Fruit fly (Drosophila melanogaster) whole organism, wandering third instar larva: ENCODE measurements around the gene MtnB.

Experiments used
- CG9705 ChIP-seq: fragments of 200-800 bp; sonication (Bioruptor generic); optimal IDR thresholded peaks from 2 replicates; lab custom pipeline; 2018; ENCODE audit warnings: missing biosample characterization, mild to moderate bottlenecking, missing genetic modification characterization
- CrebA ChIP-seq: fragments of 200-800 bp; sonication (Bioruptor generic); optimal IDR thresholded peaks from 2 replicates; lab custom pipeline; 2016; ENCODE audit warnings: missing biosample characterization, mild to moderate bottlenecking, missing genetic modification characterization, borderline replicate concordance
- Dfd ChIP-seq: fragments of >200 bp; optimal IDR thresholded peaks from 2 replicates; lab custom pipeline; 2017; ENCODE audit warnings: missing biosample characterization, missing genetic modification characterization
- Dif ChIP-seq: fragments of 200-275, 200-300 bp; sonication (Bioruptor generic); optimal IDR thresholded peaks from 2 replicates; lab custom pipeline; 2018; ENCODE audit warnings: missing biosample characterization, missing genetic modification characterization; ENCODE audit not compliant: partially characterized antibody
- GATAd ChIP-seq: sonication (Bioruptor generic); optimal IDR thresholded peaks from 2 replicates; lab custom pipeline; 2016; ENCODE audit warnings: missing biosample characterization, missing genetic modification characterization
- HLH106 ChIP-seq: fragments of 200-800 bp; optimal IDR thresholded peaks from 3 replicates; lab custom pipeline; 2019; ENCODE audit warnings: missing biosample characterization, mild to moderate bottlenecking, missing genetic modification characterization, moderate library complexity
- Hnf4 ChIP-seq: fragments of 200-800 bp; sonication (Bioruptor generic); optimal IDR thresholded peaks from 2 replicates; lab custom pipeline; 2016; ENCODE audit warnings: missing biosample characterization, mild to moderate bottlenecking, missing genetic modification characterization
- Hr78 ChIP-seq: fragments of >200 bp; optimal IDR thresholded peaks from 2 replicates; lab custom pipeline; 2017; ENCODE audit warnings: missing biosample characterization, missing genetic modification characterization
- Hr83 ChIP-seq: fragments of 200-300 bp; sonication (Bioruptor generic); optimal IDR thresholded peaks from 2 replicates; lab custom pipeline; 2016; ENCODE audit warnings: missing biosample characterization, mild to moderate bottlenecking, missing genetic modification characterization, moderate library complexity; ENCODE audit not compliant: poor library complexity, severe bottlenecking
- Jra ChIP-seq: sonication (Bioruptor generic); optimal IDR thresholded peaks from 2 replicates; lab custom pipeline; 2016; ENCODE audit warnings: missing biosample characterization, missing genetic modification characterization
- Mio ChIP-seq: sonication (Bioruptor generic); optimal IDR thresholded peaks from 2 replicates; lab custom pipeline; 2016; ENCODE audit warnings: missing biosample characterization, missing genetic modification characterization
- Myc ChIP-seq: fragments of >200 bp; optimal IDR thresholded peaks from 2 replicates; lab custom pipeline; 2017
- N ChIP-seq: fragments of >200 bp; optimal IDR thresholded peaks from 2 replicates; lab custom pipeline; 2018; ENCODE audit warnings: missing biosample characterization, missing external identifiers, missing genetic modification characterization
- OdsH ChIP-seq: fragments of 200-800 bp; sonication (Bioruptor generic); optimal IDR thresholded peaks from 2 replicates; lab custom pipeline; 2016; ENCODE audit warnings: missing biosample characterization, mild to moderate bottlenecking, missing genetic modification characterization
- Rel ChIP-seq, 2 experiments: fragments of 200-800 bp; sonication (Bioruptor generic) in 1 of 2; optimal IDR thresholded peaks; 2 replicates in 1 of 2; 3 replicates in 1 of 2; lab custom pipeline; 2016 to 2019; ENCODE audit warnings: mild to moderate bottlenecking in 2 of 2, missing biosample characterization in 2 of 2, missing genetic modification characterization in 2 of 2, moderate library complexity in 1 of 2
- Sp1 ChIP-seq: fragments of 200-800 bp; sonication (Bioruptor generic); optimal IDR thresholded peaks from 3 replicates; lab custom pipeline; 2019; ENCODE audit warnings: missing biosample characterization, mild to moderate bottlenecking, missing genetic modification characterization, moderate library complexity
- Vsx2 ChIP-seq: fragments of 200-300, 225-300 bp; sonication (Bioruptor generic); optimal IDR thresholded peaks from 2 replicates; lab custom pipeline; 2018; ENCODE audit warnings: missing biosample characterization, missing genetic modification characterization; ENCODE audit not compliant: partially characterized antibody
- br ChIP-seq: fragments of 200-800 bp; sonication (Bioruptor generic); optimal IDR thresholded peaks from 2 replicates; lab custom pipeline; 2016; ENCODE audit warnings: missing biosample characterization, missing genetic modification characterization
- brk ChIP-seq: fragments of 200-800 bp; sonication (Bioruptor generic); optimal IDR thresholded peaks from 2 replicates; lab custom pipeline; 2016; ENCODE audit warnings: missing biosample characterization, mild to moderate bottlenecking, missing genetic modification characterization
- dl ChIP-seq, 2 experiments: fragments of 175-275, 200-275 bp in 1 of 2; fragments of 200-275 bp in 1 of 2; sonication (Bioruptor generic); optimal IDR thresholded peaks; lab custom pipeline; 2018; ENCODE audit warnings: mild to moderate bottlenecking in 2 of 2, missing biosample characterization in 2 of 2, missing genetic modification characterization in 2 of 2, moderate library complexity in 2 of 2; ENCODE audit not compliant: partially characterized antibody in 2 of 2, insufficient read depth in 1 of 2
- dsf ChIP-seq: sonication (Bioruptor generic); optimal IDR thresholded peaks from 2 replicates; lab custom pipeline; 2016; ENCODE audit warnings: missing biosample characterization, missing genetic modification characterization, borderline replicate concordance
- ey ChIP-seq: fragments of 200-800 bp; sonication (Bioruptor generic); optimal IDR thresholded peaks from 2 replicates; lab custom pipeline; 2016; ENCODE audit warnings: missing biosample characterization, missing genetic modification characterization
- foxo ChIP-seq, 2 experiments: fragments of 200-800 bp; sonication (Bioruptor generic); optimal IDR thresholded peaks; 2 replicates in 1 of 2; 3 replicates in 1 of 2; lab custom pipeline; 2016 to 2017; ENCODE audit warnings: missing biosample characterization in 2 of 2, missing genetic modification characterization in 2 of 2
- fru ChIP-seq: fragments of 200-800 bp; sonication (Bioruptor generic); optimal IDR thresholded peaks from 3 replicates; lab custom pipeline; 2016; ENCODE audit warnings: missing biosample characterization, mild to moderate bottlenecking, missing genetic modification characterization
- h ChIP-seq: fragments of 200-800 bp; sonication (Bioruptor generic); optimal IDR thresholded peaks from 3 replicates; lab custom pipeline; 2016; ENCODE audit warnings: missing biosample characterization, mild to moderate bottlenecking, missing genetic modification characterization
- jim ChIP-seq: fragments of 175-275, 200-325 bp; sonication (Bioruptor generic); optimal IDR thresholded peaks from 2 replicates; lab custom pipeline; 2016; ENCODE audit warnings: missing biosample characterization, mild to moderate bottlenecking, missing genetic modification characterization
- lola ChIP-seq: fragments of >200 bp; optimal IDR thresholded peaks from 2 replicates; lab custom pipeline; 2017; ENCODE audit warnings: missing biosample characterization, missing genetic modification characterization
- pan ChIP-seq: fragments of >200 bp; optimal IDR thresholded peaks from 2 replicates; lab custom pipeline; 2017
- psq ChIP-seq: fragments of 200-800 bp; sonication (Bioruptor generic); optimal IDR thresholded peaks from 3 replicates; lab custom pipeline; 2017; ENCODE audit warnings: missing biosample characterization, mild to moderate bottlenecking, missing genetic modification characterization, moderate library complexity
- rgr ChIP-seq: fragments of 200-800 bp; sonication (Bioruptor generic); optimal IDR thresholded peaks from 3 replicates; lab custom pipeline; 2016; ENCODE audit warnings: missing biosample characterization, mild to moderate bottlenecking, missing genetic modification characterization
- sv ChIP-seq: fragments of 200-800 bp; sonication (Bioruptor generic); optimal IDR thresholded peaks from 3 replicates; lab custom pipeline; 2016; ENCODE audit warnings: missing biosample characterization, missing genetic modification characterization
- tai ChIP-seq: sonication (Bioruptor generic); optimal IDR thresholded peaks from 2 replicates; lab custom pipeline; 2016; ENCODE audit warnings: missing biosample characterization, missing genetic modification characterization
- usp ChIP-seq: fragments of >200 bp; optimal IDR thresholded peaks from 2 replicates; lab custom pipeline; 2017; ENCODE audit warnings: missing biosample characterization, missing genetic modification characterization

MtnB gene

DNA sequence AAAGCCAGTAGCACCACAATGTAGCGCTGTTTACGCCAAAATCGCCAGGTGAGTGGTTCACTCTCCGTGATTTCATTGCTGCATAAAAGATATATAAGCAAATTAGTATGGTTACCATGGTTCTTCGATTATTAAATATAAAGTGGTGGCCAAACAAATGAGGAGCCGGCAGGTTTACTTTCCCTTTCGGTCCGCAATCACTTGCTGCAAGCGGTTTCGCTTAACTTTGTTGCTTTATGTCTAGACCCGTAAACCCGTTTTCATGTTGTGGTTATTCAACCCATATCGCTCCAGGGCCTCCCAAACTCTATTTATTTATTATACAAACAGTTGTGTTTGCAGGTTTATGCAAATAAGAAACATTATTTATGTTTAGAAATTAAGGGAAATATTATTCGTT is 5.8 kb upstream of the MtnB start:
- TF ChIP-seq jim (GFP tag; lab: Kevin White, UChicago) (no peak), Hr83 (no peak), dl (GFP tag; optimal IDR thresholded peaks at IDR 0.05; lab: Kevin White, UChicago; ENCODE audit: insufficient read depth in 1 of 2, partially characterized antibody in 2 of 2) (no peak), usp (GFP tag; lab: Kevin White, UChicago) (no peak), Hnf4 (no peak), Jra (GFP tag; lab: Kevin White, UChicago) (no peak), Hr78 (GFP tag; lab: Kevin White, UChicago) (no peak), CG9705 (GFP tag; lab: Kevin White, UChicago) (no peak), sv (GFP tag; lab: Kevin White, UChicago) (no peak), Dif (GFP tag; lab: Kevin White, UChicago) (no peak), Dfd (no peak), tai (GFP tag; lab: Kevin White, UChicago) (no peak), Rel (GFP tag; optimal IDR thresholded peaks at IDR 0.05; lab: Kevin White, UChicago) (no peak), Rel (tag; optimal IDR thresholded peaks at IDR 0.05; lab: Kevin White, UChicago) (no peak), HLH106 (no peak), Myc (lab: Kevin White, UChicago) (no peak), fru (GFP tag; lab: Kevin White, UChicago) (no peak), Vsx2 (GFP tag; lab: Kevin White, UChicago) (no peak), GATAd (GFP tag; lab: Kevin White, UChicago) (no peak), OdsH (no peak)
- TF ChIP-seq, all 38 proteins: peak for 0

- no peak for TF ChIP-seq GATAd (GFP tag; lab: Kevin White, UChicago)
- no peak for TF ChIP-seq dl (GFP tag; optimal IDR thresholded peaks at IDR 0.05; lab: Kevin White, UChicago; ENCODE audit: insufficient read depth in 1 of 2, partially characterized antibody in 2 of 2)
- no peak for TF ChIP-seq psq (GFP tag; lab: Kevin White, UChicago)
- TF ChIP-seq CrebA (GFP tag; lab: Kevin White, UChicago), result no peak
- TF ChIP-seq fru (GFP tag; lab: Kevin White, UChicago), result no peak
- TF ChIP-seq Mio (GFP tag; lab: Kevin White, UChicago), result no peak
- no peak for TF ChIP-seq Hr78 (GFP tag; lab: Kevin White, UChicago)
- TF ChIP-seq N (GFP tag; lab: Kevin White, UChicago), result no peak
- TF ChIP-seq pan (lab: Kevin White, UChicago), result no peak
- TF ChIP-seq h (GFP tag; lab: Kevin White, UChicago), result no peak
- TF ChIP-seq dsf (GFP tag; lab: Kevin White, UChicago), result no peak
- no peak for TF ChIP-seq Dif (GFP tag; lab: Kevin White, UChicago)
- no peak for TF ChIP-seq ey (GFP tag; lab: Kevin White, UChicago)
Observed at dm6 chr3R:20504488-20504887, 942 bp upstream of the MtnB start, which contains the start of gene Or92a. TSS of gene Or92a (plus strand) at chr3R:20504788.

DNA sequence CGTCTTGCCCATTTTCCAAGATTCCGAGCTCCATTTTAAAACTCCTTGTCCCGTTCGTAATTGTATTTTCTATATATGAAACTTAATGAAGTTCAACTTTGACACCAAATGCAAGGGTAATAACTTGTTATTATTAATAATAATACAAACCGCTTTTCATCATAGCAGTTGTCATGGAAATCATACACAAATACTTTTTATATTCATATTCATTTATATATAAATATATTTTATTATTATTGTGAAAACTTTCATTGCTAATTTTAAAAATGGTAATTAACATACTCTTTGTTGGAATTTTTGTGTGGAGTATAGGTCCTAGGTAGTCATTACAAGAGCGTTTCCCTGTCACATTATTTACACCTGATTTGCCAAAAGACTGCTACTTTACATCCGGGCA is 1.6 kb downstream of the MtnB start, which contains the start of gene CG46441:
Gene CG46441, minus strand, starts transcription at position 101 of the 400 bp plus-strand sequence.
- TF ChIP-seq usp (GFP tag; lab: Kevin White, UChicago), result no peak
- TF ChIP-seq Vsx2 (GFP tag; lab: Kevin White, UChicago), result no peak
- TF ChIP-seq OdsH, result no peak
- TF ChIP-seq Hr78 (GFP tag; lab: Kevin White, UChicago), result no peak
- no peak for TF ChIP-seq tai (GFP tag; lab: Kevin White, UChicago)
- TF ChIP-seq Dfd, result no peak
- no peak for TF ChIP-seq fru (GFP tag; lab: Kevin White, UChicago)
- TF ChIP-seq brk (GFP tag; lab: Kevin White, UChicago), result no peak
- TF ChIP-seq foxo (GFP tag; optimal IDR thresholded peaks at IDR 0.05; lab: Kevin White, UChicago), result no peak
- no peak for TF ChIP-seq h (GFP tag; lab: Kevin White, UChicago)
- no peak for TF ChIP-seq Mio (GFP tag; lab: Kevin White, UChicago)
- TF ChIP-seq ey (GFP tag; lab: Kevin White, UChicago), result no peak
- no peak for TF ChIP-seq psq (GFP tag; lab: Kevin White, UChicago)
- TF ChIP-seq Myc (lab: Kevin White, UChicago), result no peak
- TF ChIP-seq rgr (GFP tag; lab: Kevin White, UChicago), result no peak
- no peak for TF ChIP-seq br (GFP tag; lab: Kevin White, UChicago)
- no peak for TF ChIP-seq Hr83

DNA sequence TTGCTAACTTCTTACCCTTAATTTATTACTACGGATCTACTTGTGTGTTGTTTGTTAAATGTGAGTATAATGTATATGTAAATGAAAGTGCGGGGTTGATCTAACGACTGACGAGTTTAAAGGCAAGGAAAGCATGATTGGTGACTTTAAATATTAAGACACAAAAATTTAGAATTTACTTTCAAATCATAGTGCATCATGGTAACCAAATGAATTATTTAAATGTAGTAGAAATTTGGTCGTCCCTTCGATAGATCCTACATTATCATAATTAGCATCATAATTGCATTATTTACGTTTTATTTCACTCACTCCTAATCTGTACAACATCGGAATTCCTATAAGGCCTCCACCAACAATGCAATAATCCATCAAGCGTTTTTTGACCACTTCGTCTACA is 2.2 kb downstream of the MtnB start, which contains the start of gene Dic2:
Gene Dic2, minus strand, starts transcription at position 101 of the 400 bp plus-strand sequence.
- TF ChIP-seq Dfd, result no peak
- TF ChIP-seq Sp1, result no peak
- TF ChIP-seq Hr78 (GFP tag; lab: Kevin White, UChicago), result no peak
- no peak for TF ChIP-seq tai (GFP tag; lab: Kevin White, UChicago)
- TF ChIP-seq Rel (GFP tag; optimal IDR thresholded peaks at IDR 0.05; lab: Kevin White, UChicago), result no peak
- TF ChIP-seq Rel (tag; optimal IDR thresholded peaks at IDR 0.05; lab: Kevin White, UChicago), result no peak
- no peak for TF ChIP-seq foxo (GFP tag; optimal IDR thresholded peaks at IDR 0.05; lab: Kevin White, UChicago)
- TF ChIP-seq HLH106, result no peak
- TF ChIP-seq jim (GFP tag; lab: Kevin White, UChicago), result no peak
- TF ChIP-seq fru (GFP tag; lab: Kevin White, UChicago), result no peak
- TF ChIP-seq Mio (GFP tag; lab: Kevin White, UChicago), result no peak
- no peak for TF ChIP-seq ey (GFP tag; lab: Kevin White, UChicago)
- TF ChIP-seq h (GFP tag; lab: Kevin White, UChicago), result no peak
- TF ChIP-seq Vsx2 (GFP tag; lab: Kevin White, UChicago), result no peak
- TF ChIP-seq Hnf4, result no peak
- no peak for TF ChIP-seq br (GFP tag; lab: Kevin White, UChicago)
- no peak for TF ChIP-seq N (GFP tag; lab: Kevin White, UChicago)
- TF ChIP-seq Jra (GFP tag; lab: Kevin White, UChicago), result no peak
- TF ChIP-seq lola (GFP tag; lab: Kevin White, UChicago), result no peak
- no peak for TF ChIP-seq CrebA (GFP tag; lab: Kevin White, UChicago)
- TF ChIP-seq usp (GFP tag; lab: Kevin White, UChicago), result no peak
- TF ChIP-seq, all 38 proteins: peak for 0
